Worm (Caenorhabditis elegans): ENCODE results near the gene flp-13.

Gene flp-13

ce11 chrIV:7653198-7653597, 45.0 kb downstream of the flp-13 start:
- TF ChIP-seq nhr-80 (tag; optimal IDR thresholded peaks at IDR 0.05) (peak; percentile 28), hlh-12 (tag; optimal IDR thresholded peaks at IDR 0.05) (no peak)

- TF ChIP-seq ceh-79 (tag; optimal IDR thresholded peaks at IDR 0.05) (no peak), sea-2 (GFP tag; IDR thresholded peaks at IDR 0.05) (no peak), dpff-1 (tag; optimal IDR thresholded peaks at IDR 0.05) (no peak), F22D6.2 (tag; optimal IDR thresholded peaks at IDR 0.05) (no peak), lir-1 (GFP tag; conservative IDR thresholded peaks at IDR 0.05) (no peak), ztf-25 (GFP tag; IDR thresholded peaks at IDR 0.05) (no peak), F52B5.7 (tag; optimal IDR thresholded peaks at IDR 0.05) (no peak), dox-1 (GFP tag; IDR thresholded peaks at IDR 0.05) (no peak), snpc-4 (GFP tag; optimal IDR thresholded peaks at IDR 0.05) (no peak), snpc-4 (tag; optimal IDR thresholded peaks at IDR 0.05) (no peak), F10E7.11 (tag; optimal IDR thresholded peaks at IDR 0.05) (no peak), egrh-3 (GFP tag; IDR thresholded peaks at IDR 0.05) (no peak), akir-1 (GFP tag; optimal IDR thresholded peaks at IDR 0.05) (no peak), nfya-1 (tag; optimal IDR thresholded peaks at IDR 0.05; ENCODE audit: borderline replicate concordance, insufficient read depth) (no peak), lag-1 (GFP tag; IDR thresholded peaks at IDR 0.05) (no peak)
Measured at ce11 chrIV:7651120-7651519, 47.1 kb downstream of the flp-13 start, which contains the start of gene cima-1. TSS of gene cima-1 (plus strand) at chrIV:7651459.

DNA sequence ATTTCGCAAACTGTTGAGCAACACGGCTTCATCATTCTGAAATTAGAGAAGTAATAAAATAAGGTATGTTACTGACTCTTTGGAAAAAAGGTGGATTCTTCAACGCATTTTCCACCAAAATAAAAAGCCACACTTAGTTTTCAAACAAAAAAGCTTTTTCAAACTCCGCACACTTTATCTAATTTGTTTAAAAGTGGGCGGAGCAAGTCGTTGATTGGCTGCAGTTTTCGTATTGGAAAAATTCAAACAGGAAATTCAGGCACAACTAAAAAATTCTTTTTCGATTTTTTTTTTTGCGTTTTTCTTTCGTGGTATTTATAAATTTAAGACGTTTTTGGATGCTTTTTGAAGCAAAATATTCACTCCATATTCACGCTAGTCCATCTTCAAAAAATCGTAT, 47.8 kb downstream of the flp-13 start:
- TF ChIP-seq chd-7 (tag; optimal IDR thresholded peaks at IDR 0.05), result no peak
- TF ChIP-seq sdz-38 (tag; optimal IDR thresholded peaks at IDR 0.05), result no peak
- TF ChIP-seq mes-4 (tag; optimal IDR thresholded peaks at IDR 0.05), result no peak
- TF ChIP-seq B0019.2 (GFP tag; conservative IDR thresholded peaks at IDR 0.05), result no peak
- no peak for TF ChIP-seq snpc-1.3 (tag; optimal IDR thresholded peaks at IDR 0.05; ENCODE audit: insufficient read depth)
- no peak for TF ChIP-seq ztf-6 (GFP tag; IDR thresholded peaks at IDR 0.05)
- TF ChIP-seq ekl-4 (GFP tag; IDR thresholded peaks at IDR 0.05), result no peak
- no peak for TF ChIP-seq lsl-1 (GFP tag; optimal IDR thresholded peaks at IDR 0.05)
- TF ChIP-seq rcor-1 (GFP tag; IDR thresholded peaks at IDR 0.05), result no peak
- no peak for TF ChIP-seq nhr-90 (tag; optimal IDR thresholded peaks at IDR 0.05)
- TF ChIP-seq bed-2 (GFP tag; IDR thresholded peaks at IDR 0.05), result no peak
- no peak for TF ChIP-seq F57C9.4 (tag; optimal IDR thresholded peaks at IDR 0.05)
- TF ChIP-seq egrh-3 (GFP tag; IDR thresholded peaks at IDR 0.05), result no peak
- TF ChIP-seq attf-3 (GFP tag; conservative IDR thresholded peaks at IDR 0.05), result no peak
- TF ChIP-seq tlf-1 (GFP tag; optimal IDR thresholded peaks at IDR 0.05), result no peak
- TF ChIP-seq nhr-120 (GFP tag; IDR thresholded peaks at IDR 0.05), result no peak
- no peak for TF ChIP-seq B0336.3 (GFP tag; IDR thresholded peaks at IDR 0.05)
- TF ChIP-seq snpc-4 (GFP tag; optimal IDR thresholded peaks at IDR 0.05), result no peak
- no peak for TF ChIP-seq snpc-4 (tag; optimal IDR thresholded peaks at IDR 0.05)
- TF ChIP-seq attf-6 (GFP tag; IDR thresholded peaks at IDR 0.05), result no peak
- no peak for TF ChIP-seq madf-10 (tag; optimal IDR thresholded peaks at IDR 0.05)
